Fruit fly (Drosophila melanogaster) whole organism, embryonic: ENCODE results near the gene Pmm2.

Experiments used
- BEAF-32 ChIP-seq: fragments of 200-800 bp; sonication (Bioruptor generic); optimal IDR thresholded peaks from 3 replicates; lab custom pipeline; 2017; ENCODE audit warnings: missing biosample characterization, missing genetic modification characterization, mild to moderate bottlenecking, moderate library complexity, missing genetic modification reagents
- CG10462 ChIP-seq: fragments of 200-800 bp; sonication (Bioruptor generic); optimal IDR thresholded peaks from 2 replicates; lab custom pipeline; 2016; ENCODE audit warnings: missing biosample characterization, missing genetic modification characterization
- CG11504 ChIP-seq: fragments of 200-800 bp; sonication (Bioruptor generic); optimal IDR thresholded peaks from 3 replicates; lab custom pipeline; 2019; ENCODE audit warnings: missing biosample characterization, mild to moderate bottlenecking, missing genetic modification characterization, moderate library complexity
- CG12104 ChIP-seq: fragments of 200-800 bp; sonication (Bioruptor generic); optimal IDR thresholded peaks from 3 replicates; lab custom pipeline; 2016; ENCODE audit warnings: missing biosample characterization, missing genetic modification characterization
- CG12391 ChIP-seq: fragments of 200-800 bp; sonication (Bioruptor generic); optimal IDR thresholded peaks from 3 replicates; lab custom pipeline; 2018; ENCODE audit warnings: missing biosample characterization, mild to moderate bottlenecking, missing genetic modification characterization, moderate library complexity
- CG13287 ChIP-seq: fragments of 200-800 bp; sonication (Bioruptor generic); IDR thresholded peaks from 2 replicates; pipeline ENCODE4 v1.3.6; 2022; ENCODE audit warnings: missing biosample characterization, missing genetic modification characterization; ENCODE audit not compliant: partially characterized antibody
- CG13624 ChIP-seq: fragments of 200-800 bp; sonication (Bioruptor generic); optimal IDR thresholded peaks from 2 replicates; lab custom pipeline; 2016; ENCODE audit warnings: missing biosample characterization, missing genetic modification characterization
- CG13775 ChIP-seq: fragments of 200-800 bp; sonication (Bioruptor generic); optimal IDR thresholded peaks from 3 replicates; lab custom pipeline; 2017; ENCODE audit warnings: missing biosample characterization, mild to moderate bottlenecking, missing genetic modification characterization
- CG15269 ChIP-seq: fragments of 200-800 bp; sonication (Bioruptor generic); optimal IDR thresholded peaks from 2 replicates; lab custom pipeline; 2018; ENCODE audit warnings: missing biosample characterization, mild to moderate bottlenecking, missing genetic modification characterization, moderate library complexity
- CG15514 ChIP-seq: fragments of 200-800 bp; sonication (Bioruptor generic); optimal IDR thresholded peaks from 3 replicates; lab custom pipeline; 2017; ENCODE audit warnings: missing biosample characterization, missing genetic modification characterization, mild to moderate bottlenecking, moderate library complexity, missing genetic modification reagents
- CG17361 ChIP-seq: fragments of 200-800 bp; sonication (Bioruptor generic); IDR thresholded peaks from 3 replicates; pipeline ENCODE4 v1.3.6; 2022; ENCODE audit warnings: missing biosample characterization, missing genetic modification characterization
- CG17612 ChIP-seq: fragments of 200-800 bp; sonication (Bioruptor generic); IDR thresholded peaks from 2 replicates; pipeline ENCODE4 v1.3.6; 2022; ENCODE audit warnings: missing biosample characterization, missing genetic modification characterization
- CG18599 ChIP-seq: fragments of 200-800 bp; sonication (Bioruptor generic); optimal IDR thresholded peaks from 3 replicates; lab custom pipeline; 2017; ENCODE audit warnings: missing biosample characterization, missing genetic modification characterization, mild to moderate bottlenecking, moderate library complexity, missing genetic modification reagents
- CG32767 ChIP-seq: fragments of 200-800 bp; sonication (Bioruptor generic); IDR thresholded peaks from 2 replicates; pipeline ENCODE4 v1.3.6; 2022; ENCODE audit warnings: missing biosample characterization, missing genetic modification characterization
- CG4360 ChIP-seq: fragments of 200-800 bp; sonication (Bioruptor generic); IDR thresholded peaks from 2 replicates; pipeline ENCODE4 v1.3.6; 2022; ENCODE audit warnings: missing biosample characterization, missing genetic modification characterization
- CG4617 ChIP-seq: fragments of 200-800 bp; sonication (Bioruptor generic); optimal IDR thresholded peaks from 3 replicates; lab custom pipeline; 2016; ENCODE audit warnings: missing biosample characterization, missing genetic modification characterization, borderline replicate concordance
- CG4820 ChIP-seq: fragments of 200-800 bp; sonication (Bioruptor generic); optimal IDR thresholded peaks from 3 replicates; lab custom pipeline; 2016; ENCODE audit warnings: missing biosample characterization, missing genetic modification characterization
- CG6689 ChIP-seq: fragments of 200-800 bp; sonication (Bioruptor generic); IDR thresholded peaks from 2 replicates; pipeline ENCODE4 v1.3.6; 2022; ENCODE audit warnings: missing biosample characterization, missing genetic modification characterization
- CG8388 ChIP-seq: fragments of 200-800 bp; sonication (Bioruptor generic); optimal IDR thresholded peaks from 2 replicates; lab custom pipeline; 2019; ENCODE audit warnings: missing biosample characterization, mild to moderate bottlenecking, missing genetic modification characterization, moderate library complexity
- CG9727 ChIP-seq: fragments of 200-800 bp; sonication (Bioruptor generic); optimal IDR thresholded peaks from 3 replicates; lab custom pipeline; 2017; ENCODE audit warnings: missing biosample characterization, mild to moderate bottlenecking, missing genetic modification characterization
- Camta ChIP-seq: fragments of 200-800 bp; sonication (Bioruptor generic); optimal IDR thresholded peaks from 2 replicates; lab custom pipeline; 2016; ENCODE audit warnings: missing biosample characterization, missing genetic modification characterization
- Deaf1 ChIP-seq: fragments of 200-800 bp; optimal IDR thresholded peaks from 3 replicates; lab custom pipeline; 2019; ENCODE audit warnings: missing biosample characterization, mild to moderate bottlenecking, missing genetic modification characterization, moderate library complexity
- Dek ChIP-seq: fragments of 200-800 bp; sonication (Bioruptor generic); optimal IDR thresholded peaks from 3 replicates; lab custom pipeline; 2019; ENCODE audit warnings: missing biosample characterization, mild to moderate bottlenecking, missing genetic modification characterization, moderate library complexity
- Dref ChIP-seq: fragments of 200-800 bp; sonication (Bioruptor generic); IDR thresholded peaks from 2 replicates; pipeline ENCODE4 v1.3.6; 2022; ENCODE audit warnings: missing biosample characterization, missing genetic modification characterization
- ERR ChIP-seq: fragments of 200-800 bp; sonication (Bioruptor generic); optimal IDR thresholded peaks from 2 replicates; lab custom pipeline; 2016; ENCODE audit warnings: missing biosample characterization, missing genetic modification characterization
- Eip74EF ChIP-seq, 2 experiments: fragments of 200-800 bp in 1 of 2; fragments of >200 bp in 1 of 2; sonication (Bioruptor generic) in 1 of 2; optimal IDR thresholded peaks; 2 replicates each; lab custom pipeline; 2017 to 2019; ENCODE audit warnings: missing biosample characterization in 2 of 2, missing genetic modification characterization in 2 of 2, mild to moderate bottlenecking in 1 of 2, moderate library complexity in 1 of 2
- Hey ChIP-seq: fragments of 200-800 bp; sonication (Bioruptor generic); optimal IDR thresholded peaks from 3 replicates; lab custom pipeline; 2018; ENCODE audit warnings: missing biosample characterization, mild to moderate bottlenecking, missing genetic modification characterization
- Hr3 ChIP-seq: fragments of 200-800 bp; sonication (Bioruptor generic); optimal IDR thresholded peaks from 3 replicates; lab custom pipeline; 2016; ENCODE audit warnings: missing biosample characterization, missing genetic modification characterization
- Kr ChIP-seq: fragments of 200-800 bp; sonication (Bioruptor generic); optimal IDR thresholded peaks from 2 replicates; lab custom pipeline; 2017; ENCODE audit warnings: missing biosample characterization, mild to moderate bottlenecking, missing genetic modification characterization
- Med ChIP-seq: fragments of 200-800 bp; sonication (Bioruptor generic); peaks from one replicate; lab custom pipeline; 2016; ENCODE audit warnings: missing biosample characterization, missing genetic modification characterization, mild to moderate bottlenecking, inconsistent platforms, moderate library complexity
- Nf-YC ChIP-seq: fragments of 200-800 bp; optimal IDR thresholded peaks from 3 replicates; lab custom pipeline; 2019; ENCODE audit warnings: missing biosample characterization, mild to moderate bottlenecking, missing genetic modification characterization, moderate library complexity
- Scr ChIP-seq: fragments of 200-800 bp; sonication (Bioruptor generic); IDR thresholded peaks from 2 replicates; pipeline ENCODE4 v1.3.6; 2022; ENCODE audit warnings: missing biosample characterization, missing genetic modification characterization; ENCODE audit not compliant: partially characterized antibody
- Trl ChIP-seq, 3 experiments: fragments of >200 bp in 2 of 3; fragments of 200-800 bp in 1 of 3; sonication (Bioruptor generic) in 1 of 3; optimal IDR thresholded peaks; 2 replicates in 1 of 3; 3 replicates in 2 of 3; lab custom pipeline; 2016 to 2017; ENCODE audit warnings: missing biosample characterization in 1 of 3, missing genetic modification characterization in 1 of 3
- chif ChIP-seq, 2 experiments: fragments of 200-800 bp; sonication (Bioruptor generic); optimal IDR thresholded peaks; 3 replicates each; lab custom pipeline; 2016; ENCODE audit warnings: missing biosample characterization in 2 of 2, missing genetic modification characterization in 2 of 2
- cwo ChIP-seq: fragments of 200-800 bp; sonication (Bioruptor generic); optimal IDR thresholded peaks from 3 replicates; lab custom pipeline; 2017; ENCODE audit warnings: missing biosample characterization, missing genetic modification characterization, mild to moderate bottlenecking, moderate library complexity, missing genetic modification reagents
- exex ChIP-seq: fragments of 200-800 bp; sonication (Bioruptor generic); optimal IDR thresholded peaks from 4 replicates; lab custom pipeline; 2018; ENCODE audit warnings: missing biosample characterization, mild to moderate bottlenecking, missing genetic modification characterization, moderate library complexity
- ftz-f1 ChIP-seq: fragments of 200-800 bp; sonication (Bioruptor generic); optimal IDR thresholded peaks from 2 replicates; lab custom pipeline; 2016; ENCODE audit warnings: missing biosample characterization, missing genetic modification characterization
- grau ChIP-seq: fragments of 200-800 bp; optimal IDR thresholded peaks from 3 replicates; lab custom pipeline; 2019; ENCODE audit warnings: missing biosample characterization, mild to moderate bottlenecking, missing genetic modification characterization, moderate library complexity
- gsb-n ChIP-seq: fragments of 200-800 bp; sonication (Bioruptor generic); optimal IDR thresholded peaks from 3 replicates; lab custom pipeline; 2018; ENCODE audit warnings: missing biosample characterization, mild to moderate bottlenecking, missing genetic modification characterization
- kay ChIP-seq: fragments of 200-800 bp; sonication (Bioruptor generic); optimal IDR thresholded peaks from 2 replicates; lab custom pipeline; 2016; ENCODE audit warnings: missing biosample characterization, missing genetic modification characterization
- knrl ChIP-seq: fragments of 200-800 bp; sonication (Bioruptor generic); IDR thresholded peaks from 3 replicates; pipeline ENCODE4 v1.3.6; 2022; ENCODE audit warnings: missing biosample characterization, missing genetic modification characterization; ENCODE audit not compliant: partially characterized antibody
- nom ChIP-seq: fragments of 200-800 bp; sonication (Bioruptor generic); optimal IDR thresholded peaks from 2 replicates; lab custom pipeline; 2017; ENCODE audit warnings: missing biosample characterization, missing genetic modification characterization, mild to moderate bottlenecking, moderate library complexity, missing genetic modification reagents
- odd ChIP-seq: fragments of 200-800 bp; sonication (Bioruptor generic); optimal IDR thresholded peaks from 2 replicates; lab custom pipeline; 2017; ENCODE audit warnings: missing biosample characterization, mild to moderate bottlenecking, missing genetic modification characterization
- phol ChIP-seq: fragments of 200-800 bp; sonication (Bioruptor generic); optimal IDR thresholded peaks from 3 replicates; lab custom pipeline; 2018; ENCODE audit warnings: missing biosample characterization, mild to moderate bottlenecking, missing genetic modification characterization, moderate library complexity
- pnt ChIP-seq: fragments of 200-800 bp; sonication (Bioruptor generic); optimal IDR thresholded peaks from 3 replicates; lab custom pipeline; 2016; ENCODE audit warnings: missing biosample characterization, missing genetic modification characterization
- tup ChIP-seq: fragments of 200-800 bp; sonication (Bioruptor generic); optimal IDR thresholded peaks from 2 replicates; lab custom pipeline; 2016; ENCODE audit warnings: missing biosample characterization, mild to moderate bottlenecking, missing genetic modification characterization, moderate library complexity
- zfh2 ChIP-seq: fragments of 200-800 bp; sonication (Bioruptor generic); optimal IDR thresholded peaks from 2 replicates; lab custom pipeline; 2016; ENCODE audit warnings: missing biosample characterization, missing genetic modification characterization

The Pmm2 gene

DNA sequence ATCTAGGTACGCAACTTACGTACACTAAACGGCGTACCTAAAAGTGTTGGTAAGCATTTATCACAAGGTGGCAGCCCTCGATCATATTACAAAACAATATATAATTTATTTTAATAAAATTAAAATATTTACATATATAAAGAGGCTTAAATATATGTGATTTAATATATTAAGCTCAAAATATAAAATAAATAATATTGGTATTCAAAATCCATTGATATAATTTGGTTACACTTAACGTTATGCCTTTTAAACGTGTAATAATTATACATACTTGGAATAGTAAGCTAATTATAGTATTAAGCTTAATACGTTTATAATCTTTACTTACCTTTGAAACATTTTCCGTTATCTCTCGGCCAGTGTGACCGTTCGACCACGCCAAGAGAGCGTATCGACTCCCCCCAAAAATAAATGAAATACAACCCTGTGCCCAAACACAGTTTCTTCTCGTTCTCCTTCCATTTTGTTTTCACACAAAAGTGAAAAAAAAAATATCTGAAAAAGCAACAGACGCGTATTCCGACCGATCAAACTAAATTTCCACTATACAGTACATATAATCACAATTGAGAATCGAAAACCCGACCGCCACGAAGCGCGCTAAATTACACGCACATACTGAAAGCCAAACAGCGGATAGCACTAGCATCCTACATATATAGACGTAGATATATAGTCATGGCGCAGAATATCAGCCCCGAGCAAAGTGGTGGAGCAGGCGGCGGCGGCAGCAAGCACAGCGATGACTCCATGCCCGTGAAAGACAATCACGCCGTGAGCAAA is 30.3 kb upstream of the Pmm2 start, which contains the start of the genes CG10646 and vih (continued):
- peak; percentile 23 for TF ChIP-seq cwo
- peak; percentile 50 for TF ChIP-seq BEAF-32 (GFP tag; lab: Kevin White, UChicago)
- peak; percentile 13 for TF ChIP-seq kay
- TF ChIP-seq CG4360: no peak
- no peak for TF ChIP-seq CG13624
- TF ChIP-seq CG6689 (GFP tag; lab: Robert Waterston, UW): peak; percentile 35; the same call in 1 of the 2 replicates
- peak; percentile 26 for TF ChIP-seq exex (tag; lab: Kevin White, UChicago)
- 0 out of 2 replicates have a peak, but pooled peaks have one; percentile 26 for TF ChIP-seq Scr (GFP tag; lab: Robert Waterston, UW)
- TF ChIP-seq CG15269: peak; percentile 43
- peak; percentile 42 for TF ChIP-seq CG12104
- TF ChIP-seq pnt (GFP tag; lab: Kevin White, UChicago): no peak
- peak; percentile 53 for TF ChIP-seq Med (GFP tag; lab: Kevin White, UChicago)
- no peak for TF ChIP-seq Trl (optimal IDR thresholded peaks at IDR 0.05; lab: Kevin White, UChicago)
- peak; percentile 15 for TF ChIP-seq Trl (GFP tag; optimal IDR thresholded peaks at IDR 0.05; lab: Kevin White, UChicago)
- TF ChIP-seq CG9727: peak; percentile 55
- peak; percentile 26 for TF ChIP-seq CG8388
- TF ChIP-seq ERR (GFP tag; lab: Kevin White, UChicago): no peak
- peak; percentile 31 for TF ChIP-seq Deaf1
- TF ChIP-seq Dref (GFP tag; lab: Robert Waterston, UW): peak; percentile 60
- TF ChIP-seq CG13775 (GFP tag; lab: Kevin White, UChicago): peak; percentile 64
- TF ChIP-seq CG32767 (GFP tag; lab: Robert Waterston, UW): peak; percentile 61; the same call in 1 of the 2 replicates
- TF ChIP-seq CG18599 (GFP tag; lab: Kevin White, UChicago): peak; percentile 50
- TF ChIP-seq CG13287: peak; percentile 40; the same call in 1 of the 2 replicates
- TF ChIP-seq Eip74EF (GFP tag; optimal IDR thresholded peaks at IDR 0.05; lab: Kevin White, UChicago): peak in 1 of 2 experiments; percentile 0
- TF ChIP-seq Camta (GFP tag; lab: Kevin White, UChicago): peak; percentile 29
- TF ChIP-seq nom (GFP tag; lab: Kevin White, UChicago): peak; percentile 55
- no peak for TF ChIP-seq CG11504 (tag; lab: Kevin White, UChicago)
- TF ChIP-seq chif (GFP tag; optimal IDR thresholded peaks at IDR 0.05; lab: Kevin White, UChicago): peak in 1 of 2 experiments; percentile 9
- peak; percentile 77 for TF ChIP-seq CG12391 (tag; lab: Kevin White, UChicago)
- no peak for TF ChIP-seq Hey (tag; lab: Kevin White, UChicago)
- TF ChIP-seq CG10462: peak; percentile 30
- peak; percentile 56 for TF ChIP-seq Dek
- peak; percentile 25 for TF ChIP-seq ftz-f1
- TF ChIP-seq tup (GFP tag; lab: Kevin White, UChicago): peak; percentile 7
- peak; percentile 59 for TF ChIP-seq grau (tag; lab: Kevin White, UChicago)
- 0 out of 3 replicates have a peak, but pooled peaks have one; percentile 23 for TF ChIP-seq knrl (GFP tag; lab: Robert Waterston, UW)
- peak; percentile 22 for TF ChIP-seq zfh2 (GFP tag; lab: Kevin White, UChicago)
- peak; percentile 63 for TF ChIP-seq Nf-YC (tag; lab: Kevin White, UChicago)
- TF ChIP-seq CG17361 (GFP tag; lab: Robert Waterston, UW): peak; percentile 73
- peak; percentile 90 for TF ChIP-seq phol (tag; lab: Kevin White, UChicago)
- peak; percentile 36 for TF ChIP-seq odd (GFP tag; lab: Kevin White, UChicago)
- TF ChIP-seq Hr3 (GFP tag; lab: Kevin White, UChicago): peak; percentile 62
- TF ChIP-seq CG4820 (GFP tag; lab: Kevin White, UChicago): peak; percentile 42
- peak; percentile 75 for TF ChIP-seq CG4617 (GFP tag; lab: Kevin White, UChicago)
- peak; percentile 37 for TF ChIP-seq gsb-n
- TF ChIP-seq Kr (GFP tag; lab: Kevin White, UChicago): no peak
- TF ChIP-seq CG17612 (GFP tag; lab: Robert Waterston, UW): no peak
- peak; percentile 66 for TF ChIP-seq CG15514
